Fruit fly (Drosophila melanogaster): Measurements from ENCODE around the gene Hipk.
A peak's percentile ranks its signal among the peaks of the same experiment; 100 is the strongest.

The Hipk gene

DNA sequence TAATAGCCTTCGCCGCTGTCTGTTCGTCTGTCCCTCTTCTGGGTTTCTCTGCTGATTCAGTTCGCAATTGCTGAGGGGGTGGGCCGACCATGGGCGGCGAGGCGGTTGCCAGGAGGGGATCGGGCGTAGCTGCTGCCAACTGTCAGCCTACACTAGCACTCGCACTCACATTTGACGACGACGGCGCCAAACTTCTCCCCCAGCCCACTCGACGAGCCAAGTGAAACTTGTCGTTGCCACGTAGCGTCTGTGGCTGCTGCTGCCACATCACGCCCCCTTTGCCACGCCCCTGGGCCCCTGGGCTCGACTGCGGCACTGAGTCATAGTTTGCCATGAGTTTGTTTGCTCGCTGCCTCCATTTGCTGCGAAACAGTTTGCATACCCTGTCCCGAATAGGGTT is 14.4 kb downstream of the Hipk start (continued):
- TF ChIP-seq CG13775 (GFP tag; optimal IDR thresholded peaks at IDR 0.05), result peak; percentile 13
- TF ChIP-seq CG6689 (GFP tag; IDR thresholded peaks at IDR 0.05), result peak; percentile 61; the same call in 1 of the 2 replicates
- TF ChIP-seq CG12391 (tag; optimal IDR thresholded peaks at IDR 0.05), result peak; percentile 23
- TF ChIP-seq CG2678 (tag; optimal IDR thresholded peaks at IDR 0.05), result peak; percentile 47
- peak; percentile 66 for TF ChIP-seq nom (GFP tag; optimal IDR thresholded peaks at IDR 0.05)
- TF ChIP-seq CG18476 (GFP tag; optimal IDR thresholded peaks at IDR 0.05), result no peak
- TF ChIP-seq pan (optimal IDR thresholded peaks at IDR 0.05), result no peak
- peak in 1 of 2 experiments; percentile 65 for TF ChIP-seq pan (GFP tag; optimal IDR thresholded peaks at IDR 0.05 in 1 of 2, IDR thresholded peaks at IDR 0.05 in 1 of 2)
- TF ChIP-seq Hey (tag; optimal IDR thresholded peaks at IDR 0.05), result no peak
- TF ChIP-seq CG13123 (GFP tag; optimal IDR thresholded peaks at IDR 0.05), result no peak
- TF ChIP-seq Bdp1 (GFP tag; optimal IDR thresholded peaks at IDR 0.05), result no peak
- TF ChIP-seq row (GFP tag; IDR thresholded peaks at IDR 0.05), result peak; percentile 83
- TF ChIP-seq jigr1 (GFP tag; IDR thresholded peaks at IDR 0.05), result 0 out of 3 replicates have a peak, but pooled peaks have one; percentile 38
- peak; percentile 10 for TF ChIP-seq ATbp (GFP tag; optimal IDR thresholded peaks at IDR 0.05)
- no peak for TF ChIP-seq MTF-1 (GFP tag; optimal IDR thresholded peaks at IDR 0.05; ENCODE audit: borderline replicate concordance)
- no peak for TF ChIP-seq Nf-YB (GFP tag; optimal IDR thresholded peaks at IDR 0.05)
- TF ChIP-seq Hr51 (GFP tag; optimal IDR thresholded peaks at IDR 0.05), result peak; percentile 4 to 59
- 0 out of 2 replicates have a peak, but pooled peaks have one; percentile 8 for TF ChIP-seq CG13287 (GFP tag; IDR thresholded peaks at IDR 0.05; ENCODE audit: partially characterized antibody)
- TF ChIP-seq NFAT (GFP tag; IDR thresholded peaks at IDR 0.05), result peak; percentile 46; the same call in 1 of the 2 replicates
- peak; percentile 73 for TF ChIP-seq Adf1 (GFP tag; IDR thresholded peaks at IDR 0.05)
- TF ChIP-seq crc (GFP tag; optimal IDR thresholded peaks at IDR 0.05), result no peak
- no peak for TF ChIP-seq CG12299 (tag; optimal IDR thresholded peaks at IDR 0.05)
- peak; percentile 83 for TF ChIP-seq sens (GFP tag)
- peak; percentile 36 for TF ChIP-seq CG10274 (GFP tag; optimal IDR thresholded peaks at IDR 0.05)
- TF ChIP-seq CG7745 (tag; optimal IDR thresholded peaks at IDR 0.05), result no peak
- peak; percentile 44; the same call in 1 of the 2 replicates for TF ChIP-seq crol (GFP tag; IDR thresholded peaks at IDR 0.05)
- TF ChIP-seq CG8359 (GFP tag; optimal IDR thresholded peaks at IDR 0.05; ENCODE audit: borderline replicate concordance), result no peak
- no peak for TF ChIP-seq grn (GFP tag; optimal IDR thresholded peaks at IDR 0.05)
- peak; percentile 69 for TF ChIP-seq Antp (GFP tag; optimal IDR thresholded peaks at IDR 0.05)
- TF ChIP-seq CG12769 (tag; optimal IDR thresholded peaks at IDR 0.05), result peak; percentile 90
- TF ChIP-seq CG7357 (GFP tag; IDR thresholded peaks at IDR 0.05), result peak; percentile 64; the same call in 2 of the 3 replicates
- peak; percentile 15 for TF ChIP-seq CG10654 (GFP tag; optimal IDR thresholded peaks at IDR 0.05)
- peak; percentile 45 for TF ChIP-seq caup (GFP tag; optimal IDR thresholded peaks at IDR 0.05; ENCODE audit: severe bottlenecking)
- no peak for TF ChIP-seq TFAM (GFP tag; optimal IDR thresholded peaks at IDR 0.05)
- TF ChIP-seq seq (GFP tag; IDR thresholded peaks at IDR 0.05), result peak; percentile 68
- peak; percentile 58 for TF ChIP-seq danr (GFP tag; IDR thresholded peaks at IDR 0.05)
- TF ChIP-seq mam (GFP tag; optimal IDR thresholded peaks at IDR 0.05), result peak; percentile 55
- no peak for TF ChIP-seq Deaf1 (tag; optimal IDR thresholded peaks at IDR 0.05)
- peak; percentile 25 for TF ChIP-seq odd (GFP tag; optimal IDR thresholded peaks at IDR 0.05)
- TF ChIP-seq Lim3 (GFP tag; IDR thresholded peaks at IDR 0.05), result no peak
- TF ChIP-seq CG11723 (GFP tag; optimal IDR thresholded peaks at IDR 0.05), result peak; percentile 9
- peak; percentile 58 for TF ChIP-seq CG15269 (tag; optimal IDR thresholded peaks at IDR 0.05)
- peak; percentile 60 for TF ChIP-seq CG30403 (GFP tag; optimal IDR thresholded peaks at IDR 0.05)
- peak; percentile 18 for TF ChIP-seq CG2712 (tag; optimal IDR thresholded peaks at IDR 0.05)
- TF ChIP-seq CG10543 (GFP tag; optimal IDR thresholded peaks at IDR 0.05), result peak; percentile 81
- peak; percentile 67 for TF ChIP-seq CG31224 (GFP tag; IDR thresholded peaks at IDR 0.05)
- TF ChIP-seq Dref (GFP tag; IDR thresholded peaks at IDR 0.05), result no peak
- TF ChIP-seq B-H1 (GFP tag; IDR thresholded peaks at IDR 0.05), result peak; percentile 39; the same call in 2 of the 3 replicates
- peak; percentile 24 for TF ChIP-seq CG30431 (GFP tag; optimal IDR thresholded peaks at IDR 0.05)
- no peak for TF ChIP-seq Optix (GFP tag; IDR thresholded peaks at IDR 0.05)
- peak; percentile 25 for TF ChIP-seq Hsf (GFP tag; optimal IDR thresholded peaks at IDR 0.05)

All from whole organism, embryonic.